Fruit fly (Drosophila melanogaster) whole organism, embryonic: ENCODE data around the gene CG31525.

Source experiments
- Awh ChIP-seq: fragments of 200-800 bp; sonication (Bioruptor generic); IDR thresholded peaks from 2 replicates; pipeline ENCODE4, ENCODE4 v1.3.6; 2022; ENCODE audit warnings: missing biosample characterization, missing genetic modification characterization
- CG12391 ChIP-seq: fragments of 200-800 bp; sonication (Bioruptor generic); optimal IDR thresholded peaks from 3 replicates; lab custom pipeline; 2018; ENCODE audit warnings: missing biosample characterization, mild to moderate bottlenecking, missing genetic modification characterization, moderate library complexity
- CG12769 ChIP-seq: fragments of 200-800 bp; sonication (Bioruptor generic); optimal IDR thresholded peaks from 2 replicates; lab custom pipeline; 2019; ENCODE audit warnings: missing biosample characterization, mild to moderate bottlenecking, missing genetic modification characterization, moderate library complexity
- CG12942 ChIP-seq: fragments of 200-800 bp; sonication (Bioruptor generic); optimal IDR thresholded peaks from 3 replicates; lab custom pipeline; 2016; ENCODE audit warnings: missing biosample characterization, missing genetic modification characterization
- CG14050 ChIP-seq: fragments of 200-800 bp; sonication (Bioruptor generic); IDR thresholded peaks from 3 replicates; pipeline ENCODE4 v1.3.6; 2022; ENCODE audit warnings: missing biosample characterization, missing genetic modification characterization
- CG1529 ChIP-seq: fragments of 200-800 bp; sonication (Bioruptor generic); optimal IDR thresholded peaks from 3 replicates; lab custom pipeline; 2018; ENCODE audit warnings: missing biosample characterization, missing genetic modification characterization
- CG15514 ChIP-seq: fragments of 200-800 bp; sonication (Bioruptor generic); optimal IDR thresholded peaks from 3 replicates; lab custom pipeline; 2017; ENCODE audit warnings: missing biosample characterization, missing genetic modification characterization, mild to moderate bottlenecking, moderate library complexity, missing genetic modification reagents
- CG1647 ChIP-seq: fragments of 200-800 bp; sonication (Bioruptor generic); optimal IDR thresholded peaks from 3 replicates; lab custom pipeline; 2016; ENCODE audit warnings: missing biosample characterization, missing genetic modification characterization
- CG17359 ChIP-seq: fragments of 200-800 bp; sonication (Bioruptor generic); optimal IDR thresholded peaks from 3 replicates; lab custom pipeline; 2018; ENCODE audit warnings: missing biosample characterization, mild to moderate bottlenecking, missing genetic modification characterization, moderate library complexity
- CG17385 ChIP-seq: fragments of 200-800 bp; sonication (Bioruptor generic); optimal IDR thresholded peaks from 3 replicates; lab custom pipeline; 2018; ENCODE audit warnings: missing biosample characterization, mild to moderate bottlenecking, missing genetic modification characterization
- CG18619 ChIP-seq: fragments of 200-800 bp; sonication (Bioruptor generic); optimal IDR thresholded peaks from 3 replicates; lab custom pipeline; 2017; ENCODE audit warnings: missing biosample characterization, mild to moderate bottlenecking, missing genetic modification characterization
- CG2875 ChIP-seq: fragments of 200-800 bp; sonication (Bioruptor generic); optimal IDR thresholded peaks from 2 replicates; lab custom pipeline; 2017; ENCODE audit warnings: missing biosample characterization, mild to moderate bottlenecking, missing genetic modification characterization, missing genetic modification reagents
- CG34224 ChIP-seq: fragments of 200-800 bp; sonication (Bioruptor generic); IDR thresholded peaks from 3 replicates; pipeline ENCODE4 v1.3.6; 2022; ENCODE audit warnings: missing biosample characterization, missing genetic modification characterization; ENCODE audit not compliant: partially characterized antibody
- CG42726 ChIP-seq: fragments of 200-800 bp; sonication (Bioruptor generic); IDR thresholded peaks from 2 replicates; pipeline ENCODE4 v1.3.6; 2022; ENCODE audit warnings: missing biosample characterization, missing genetic modification characterization; ENCODE audit not compliant: partially characterized antibody
- CG6689 ChIP-seq: fragments of 200-800 bp; sonication (Bioruptor generic); IDR thresholded peaks from 2 replicates; pipeline ENCODE4 v1.3.6; 2022; ENCODE audit warnings: missing biosample characterization, missing genetic modification characterization
- CG7839 ChIP-seq: fragments of 200-800 bp; sonication (Bioruptor generic); optimal IDR thresholded peaks from 3 replicates; lab custom pipeline; 2018; ENCODE audit warnings: missing biosample characterization, mild to moderate bottlenecking, missing genetic modification characterization, moderate library complexity
- CG8290 ChIP-seq, 3 experiments: fragments of 200-800 bp; sonication (Bioruptor generic); optimal IDR thresholded peaks; 2 replicates each; lab custom pipeline; 2016 to 2019; ENCODE audit warnings: missing biosample characterization in 3 of 3, missing genetic modification characterization in 3 of 3, mild to moderate bottlenecking in 2 of 3, moderate library complexity in 1 of 3
- CG8944 ChIP-seq: fragments of 200-800 bp; sonication (Bioruptor generic); optimal IDR thresholded peaks from 3 replicates; lab custom pipeline; 2016; ENCODE audit warnings: missing biosample characterization, missing genetic modification characterization
- Doc3 ChIP-seq: fragments of 200-800 bp; sonication (Bioruptor generic); IDR thresholded peaks from 3 replicates; pipeline ENCODE4 v1.3.6; 2022; ENCODE audit warnings: missing biosample characterization, missing genetic modification characterization; ENCODE audit not compliant: partially characterized antibody
- E2f2 ChIP-seq: fragments of 200-800 bp; sonication (Bioruptor generic); IDR thresholded peaks from 2 replicates; pipeline ENCODE4 v1.3.6; 2022; ENCODE audit warnings: missing biosample characterization, missing genetic modification characterization
- Ets97D ChIP-seq: fragments of 200-800 bp; sonication (Bioruptor generic); optimal IDR thresholded peaks from 3 replicates; lab custom pipeline; 2016; ENCODE audit warnings: missing biosample characterization, missing genetic modification characterization
- Kr ChIP-seq: fragments of 200-800 bp; sonication (Bioruptor generic); optimal IDR thresholded peaks from 2 replicates; lab custom pipeline; 2017; ENCODE audit warnings: missing biosample characterization, mild to moderate bottlenecking, missing genetic modification characterization
- MTF-1 ChIP-seq: fragments of 200-800 bp; sonication (Bioruptor generic); optimal IDR thresholded peaks from 2 replicates; lab custom pipeline; 2018; ENCODE audit warnings: missing biosample characterization, mild to moderate bottlenecking, missing genetic modification characterization, borderline replicate concordance
- Max ChIP-seq: fragments of 200-800 bp; sonication (Bioruptor generic); optimal IDR thresholded peaks from 2 replicates; lab custom pipeline; 2016; ENCODE audit warnings: missing biosample characterization, mild to moderate bottlenecking, missing genetic modification characterization
- Spps ChIP-seq: fragments of 200-800 bp; sonication (Bioruptor generic); optimal IDR thresholded peaks from 2 replicates; lab custom pipeline; 2018; ENCODE audit warnings: missing biosample characterization, mild to moderate bottlenecking, missing genetic modification characterization
- Xrp1 ChIP-seq: fragments of 200-800 bp; sonication (Bioruptor generic); IDR thresholded peaks from 2 replicates; pipeline ENCODE4 v1.3.6; 2022; ENCODE audit warnings: missing biosample characterization, missing genetic modification characterization
- abd-A ChIP-seq: fragments of 200-800 bp; sonication (Bioruptor generic); optimal IDR thresholded peaks from 3 replicates; lab custom pipeline; 2019; ENCODE audit warnings: missing biosample characterization, mild to moderate bottlenecking, missing genetic modification characterization, moderate library complexity
- amos ChIP-seq: fragments of 200-800 bp; sonication (Bioruptor generic); IDR thresholded peaks from 2 replicates; pipeline ENCODE4 v1.3.6; 2022; ENCODE audit warnings: missing biosample characterization, missing genetic modification characterization; ENCODE audit not compliant: partially characterized antibody
- ap ChIP-seq: fragments of 200-800 bp; sonication (Bioruptor generic); IDR thresholded peaks from 2 replicates; pipeline ENCODE4 v1.3.6; 2022; ENCODE audit warnings: missing biosample characterization, missing genetic modification characterization
- chif ChIP-seq, 2 experiments: fragments of 200-800 bp; sonication (Bioruptor generic); optimal IDR thresholded peaks; 3 replicates each; lab custom pipeline; 2016; ENCODE audit warnings: missing biosample characterization in 2 of 2, missing genetic modification characterization in 2 of 2
- dati ChIP-seq: fragments of 200-800 bp; sonication (Bioruptor generic); IDR thresholded peaks from 2 replicates; pipeline ENCODE4 v1.3.6; 2022; ENCODE audit warnings: missing biosample characterization, missing genetic modification characterization
- exex ChIP-seq: fragments of 200-800 bp; sonication (Bioruptor generic); optimal IDR thresholded peaks from 4 replicates; lab custom pipeline; 2018; ENCODE audit warnings: missing biosample characterization, mild to moderate bottlenecking, missing genetic modification characterization, moderate library complexity
- eyg ChIP-seq: fragments of 200-800 bp; sonication (Bioruptor generic); optimal IDR thresholded peaks from 3 replicates; lab custom pipeline; 2016; ENCODE audit warnings: missing biosample characterization, missing genetic modification characterization
- fru ChIP-seq: fragments of >200 bp; optimal IDR thresholded peaks from 2 replicates; lab custom pipeline; 2017
- grau ChIP-seq: fragments of 200-800 bp; optimal IDR thresholded peaks from 3 replicates; lab custom pipeline; 2019; ENCODE audit warnings: missing biosample characterization, mild to moderate bottlenecking, missing genetic modification characterization, moderate library complexity
- h ChIP-seq: fragments of >200 bp; optimal IDR thresholded peaks from 2 replicates; lab custom pipeline; 2017
- ham ChIP-seq: fragments of 200-800 bp; sonication (Bioruptor generic); IDR thresholded peaks from 2 replicates; pipeline ENCODE4 v1.3.6; 2022; ENCODE audit warnings: missing biosample characterization, missing genetic modification characterization
- kah ChIP-seq: fragments of 200-800 bp; sonication (Bioruptor generic); optimal IDR thresholded peaks from 2 replicates; lab custom pipeline; 2018; ENCODE audit warnings: missing biosample characterization, mild to moderate bottlenecking, missing genetic modification characterization
- ken ChIP-seq: fragments of 200-800 bp; sonication (Bioruptor generic); IDR thresholded peaks from 3 replicates; pipeline ENCODE4 v1.3.6; 2022; ENCODE audit warnings: missing biosample characterization, missing genetic modification characterization
- onecut ChIP-seq: fragments of 200-800 bp; sonication (Bioruptor generic); IDR thresholded peaks from 2 replicates; pipeline ENCODE4 v1.3.6; 2022; ENCODE audit warnings: missing biosample characterization, missing genetic modification characterization
- psq ChIP-seq: fragments of 200-800 bp; sonication (Bioruptor generic); optimal IDR thresholded peaks from 2 replicates; lab custom pipeline; 2017; ENCODE audit warnings: missing biosample characterization, missing genetic modification characterization
- ro ChIP-seq: fragments of 200-800 bp; sonication (Bioruptor generic); IDR thresholded peaks from 2 replicates; pipeline ENCODE4 v1.3.6; 2022; ENCODE audit warnings: missing biosample characterization, missing genetic modification characterization
- seq ChIP-seq: fragments of 200-800 bp; sonication (Bioruptor generic); IDR thresholded peaks from 2 replicates; pipeline ENCODE4 v1.3.6; 2022; ENCODE audit warnings: missing biosample characterization, missing genetic modification characterization
- slou ChIP-seq: fragments of 200-800 bp; sonication (Bioruptor generic); optimal IDR thresholded peaks from 3 replicates; lab custom pipeline; 2016; ENCODE audit warnings: missing biosample characterization, missing genetic modification characterization
- trh ChIP-seq: fragments of 200-800 bp; sonication (Bioruptor generic); optimal IDR thresholded peaks from 2 replicates; lab custom pipeline; 2016; ENCODE audit warnings: missing biosample characterization, missing genetic modification characterization
- ttk ChIP-seq: fragments of 200-800 bp; sonication (Bioruptor generic); IDR thresholded peaks from 2 replicates; pipeline ENCODE4 v2.1.2; 2022; ENCODE audit warnings: missing biosample characterization, missing genetic modification characterization
- unc-4 ChIP-seq: fragments of 200-800 bp; sonication (Bioruptor generic); IDR thresholded peaks from 2 replicates; pipeline ENCODE4 v1.3.6; 2022; ENCODE audit warnings: missing biosample characterization, missing genetic modification characterization; ENCODE audit not compliant: partially characterized antibody
- usp ChIP-seq: fragments of >200 bp; optimal IDR thresholded peaks from 2 replicates; lab custom pipeline; 2017; ENCODE audit warnings: missing biosample characterization, missing genetic modification characterization
- zen2 ChIP-seq: fragments of 200-800 bp; sonication (Bioruptor generic); IDR thresholded peaks from 3 replicates; pipeline ENCODE4 v1.3.6; 2022; ENCODE audit warnings: missing biosample characterization, missing genetic modification characterization; ENCODE audit not compliant: partially characterized antibody
- zf30C ChIP-seq: fragments of 200-800 bp; sonication (Bioruptor generic); optimal IDR thresholded peaks from 3 replicates; lab custom pipeline; 2018; ENCODE audit warnings: missing biosample characterization, mild to moderate bottlenecking, missing genetic modification characterization

CG31525 gene

DNA sequence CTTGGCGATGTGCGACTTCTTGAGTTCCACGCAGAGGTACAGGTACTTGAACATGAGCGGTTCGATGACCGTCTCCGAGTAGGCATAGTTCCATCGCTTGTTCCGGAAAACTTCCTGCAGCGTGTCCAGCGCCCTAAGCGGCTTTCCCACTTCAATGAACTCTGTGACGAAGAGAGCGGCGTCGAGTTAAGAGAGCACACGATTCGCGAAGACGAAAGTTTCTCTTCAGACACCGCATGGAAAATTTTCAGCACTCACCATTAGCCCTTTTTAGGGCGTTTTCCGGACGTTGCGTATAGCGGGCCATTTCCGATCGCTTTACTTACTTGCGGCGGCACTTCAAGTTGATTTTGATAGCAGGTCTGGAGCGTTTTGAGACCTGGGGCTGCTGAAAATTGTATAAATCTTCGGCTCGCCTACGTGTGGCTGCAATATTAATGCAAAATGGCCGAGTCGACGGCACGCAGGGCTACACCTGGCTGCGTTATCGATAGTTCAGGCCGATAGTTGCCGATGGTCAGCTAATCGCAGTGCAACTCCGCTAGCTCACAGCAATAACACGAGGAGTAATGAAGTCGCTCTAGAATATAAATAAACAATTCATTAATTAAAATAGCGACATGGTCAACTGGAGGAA, 6.7 kb downstream of the CG31525 start, which contains the start of the genes eIF3a and CG1074 (continued):
- peak; percentile 51 for TF ChIP-seq kah
- peak; percentile 6 for TF ChIP-seq slou (GFP tag; lab: Kevin White, UChicago)
- peak; percentile 93 for TF ChIP-seq Max (GFP tag; lab: Kevin White, UChicago)
- 0 out of 3 replicates have a peak, but pooled peaks have one; percentile 34 for TF ChIP-seq CG14050 (GFP tag; lab: Robert Waterston, UW)
- TF ChIP-seq CG42726: peak; percentile 98
- TF ChIP-seq CG12942 (GFP tag; lab: Kevin White, UChicago): peak; percentile 22
- peak; percentile 91 for TF ChIP-seq CG15514 (GFP tag; lab: Kevin White, UChicago)
- TF ChIP-seq zen2 (GFP tag; lab: Robert Waterston, UW): peak; percentile 87
- TF ChIP-seq CG17359 (tag; lab: Kevin White, UChicago): peak; percentile 62
- TF ChIP-seq Spps (tag; lab: Kevin White, UChicago): peak; percentile 30
- TF ChIP-seq zf30C (GFP tag; lab: Kevin White, UChicago): no peak
- peak; percentile 13 for TF ChIP-seq psq (GFP tag; lab: Kevin White, UChicago)
- peak in 1 of 2 experiments; percentile 46 for TF ChIP-seq chif (GFP tag; optimal IDR thresholded peaks at IDR 0.05; lab: Kevin White, UChicago)
- TF ChIP-seq CG7839 (tag; lab: Kevin White, UChicago): no peak
- TF ChIP-seq abd-A: no peak
- TF ChIP-seq Doc3 (GFP tag; lab: Robert Waterston, UW): peak; percentile 86
- TF ChIP-seq CG12769: no peak
- no peak for TF ChIP-seq h (lab: Kevin White, UChicago)
- TF ChIP-seq seq (GFP tag; lab: Robert Waterston, UW): no peak
- no peak for TF ChIP-seq Kr (GFP tag; lab: Kevin White, UChicago)
- TF ChIP-seq CG8944 (GFP tag; lab: Kevin White, UChicago): peak; percentile 56
- TF ChIP-seq CG18619 (GFP tag; lab: Kevin White, UChicago): peak; percentile 70
- peak; percentile 65 for TF ChIP-seq onecut
- peak; percentile 32; the same call in 1 of the 2 replicates for TF ChIP-seq Awh
- TF ChIP-seq CG12391: peak; percentile 66
- no peak for TF ChIP-seq ttk (GFP tag; lab: Robert Waterston, UW)
- no peak for TF ChIP-seq fru (lab: Kevin White, UChicago)
- peak; percentile 55 for TF ChIP-seq MTF-1 (GFP tag; lab: Kevin White, UChicago)
- TF ChIP-seq CG1529 (GFP tag; lab: Kevin White, UChicago): no peak
- TF ChIP-seq CG34224: peak; percentile 93
- peak; percentile 50 for TF ChIP-seq Xrp1 (GFP tag; lab: Robert Waterston, UW)
- peak; percentile 73 for TF ChIP-seq CG17385 (GFP tag; lab: Kevin White, UChicago)
- TF ChIP-seq trh (GFP tag; lab: Kevin White, UChicago): peak; percentile 25
- TF ChIP-seq CG6689 (GFP tag; lab: Robert Waterston, UW): 0 out of 2 replicates have a peak, but pooled peaks have one; percentile 13
- peak; percentile 7 for TF ChIP-seq CG2875 (GFP tag; lab: Kevin White, UChicago)
- no peak for TF ChIP-seq usp (GFP tag; lab: Kevin White, UChicago)
- no peak for TF ChIP-seq dati (GFP tag; lab: Robert Waterston, UW)
- no peak for TF ChIP-seq ham (GFP tag; lab: Robert Waterston, UW)
- TF ChIP-seq amos (GFP tag; lab: Robert Waterston, UW): peak; percentile 98
- no peak for TF ChIP-seq exex
- TF ChIP-seq CG8290 (GFP tag; optimal IDR thresholded peaks at IDR 0.05; lab: Kevin White, UChicago): peak; percentile 6
- peak; percentile 69 to 89 for TF ChIP-seq CG8290 (tag; optimal IDR thresholded peaks at IDR 0.05; lab: Kevin White, UChicago)
- TF ChIP-seq unc-4: peak; percentile 96
- TF ChIP-seq E2f2 (GFP tag; lab: Robert Waterston, UW): peak; percentile 66
- TF ChIP-seq CG1647 (GFP tag; lab: Kevin White, UChicago): peak; percentile 47
- TF ChIP-seq Ets97D (GFP tag; lab: Kevin White, UChicago): peak; percentile 97
- TF ChIP-seq eyg (GFP tag; lab: Kevin White, UChicago): peak; percentile 45
- TF ChIP-seq ken (GFP tag; lab: Robert Waterston, UW): peak; percentile 45; the same call in 1 of the 3 replicates
- TF ChIP-seq ro (GFP tag; lab: Robert Waterston, UW): no peak
- no peak for TF ChIP-seq ap (GFP tag; lab: Robert Waterston, UW)
- peak; percentile 64 for TF ChIP-seq grau (tag; lab: Kevin White, UChicago)
